Worm (Caenorhabditis elegans): ENCODE data around the gene srw-19.

srw-19 gene

ce11 chrV:15230243-15230642 is 50.9 kb downstream of the srw-19 start, which contains the start of gene srw-15:
TSS of gene srw-15 (plus strand) at chrV:15230543.
- TF ChIP-seq unc-3 (GFP tag; conservative IDR thresholded peaks at IDR 0.05) = no peak
- no peak for TF ChIP-seq unc-3 (tag; optimal IDR thresholded peaks at IDR 0.05)
- TF ChIP-seq ttx-3 (tag; optimal IDR thresholded peaks at IDR 0.05) = no peak
- no peak for TF ChIP-seq che-1 (tag; optimal IDR thresholded peaks at IDR 0.05)
- TF ChIP-seq rnt-1 (tag; optimal IDR thresholded peaks at IDR 0.05) = no peak

Data from whole organism, late embryonic.